Worm (Caenorhabditis elegans): ENCODE results near the gene nlp-46.

nlp-46 gene

ce11 chrV:12477139-12477538, 28.9 kb downstream of the nlp-46 start:
- no peak for TF ChIP-seq tbx-2 (tag; optimal IDR thresholded peaks at IDR 0.05)
- TF ChIP-seq lin-39 (tag; optimal IDR thresholded peaks at IDR 0.05): peak; percentile 6

DNA sequence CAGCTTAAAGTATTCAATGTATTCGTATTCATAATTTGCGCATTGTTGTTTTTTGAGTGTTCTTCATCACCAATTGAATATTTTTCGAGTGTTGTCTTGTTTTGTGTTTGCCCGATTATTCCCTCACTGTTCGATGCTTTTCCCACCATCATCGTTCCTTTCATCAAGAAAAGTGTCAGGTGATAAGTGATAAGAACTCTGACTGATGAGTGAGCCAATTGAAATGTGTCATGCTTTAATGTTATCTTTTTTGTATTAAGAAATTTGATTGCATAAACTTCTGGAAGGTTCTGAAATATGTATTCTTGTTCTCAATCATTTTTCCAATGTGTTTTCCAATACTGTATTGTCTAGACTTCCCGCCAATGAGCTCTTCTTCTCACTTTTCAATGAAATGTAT, 30.7 kb downstream of the nlp-46 start:
- TF ChIP-seq aly-2 (tag; optimal IDR thresholded peaks at IDR 0.05): no peak
- no peak for TF ChIP-seq ceh-16 (tag; optimal IDR thresholded peaks at IDR 0.05)
- TF ChIP-seq pha-4 (tag; optimal IDR thresholded peaks at IDR 0.05): peak; percentile 69
- peak; percentile 91 for TF ChIP-seq elt-2 (tag; optimal IDR thresholded peaks at IDR 0.05)
- TF ChIP-seq snpc-4 (tag; optimal IDR thresholded peaks at IDR 0.05): no peak
- TF ChIP-seq jun-1 (tag; optimal IDR thresholded peaks at IDR 0.05): peak; percentile 59
- no peak for TF ChIP-seq nhr-23 (tag; optimal IDR thresholded peaks at IDR 0.05)
- TF ChIP-seq pqm-1 (tag; optimal IDR thresholded peaks at IDR 0.05): peak; percentile 59

DNA sequence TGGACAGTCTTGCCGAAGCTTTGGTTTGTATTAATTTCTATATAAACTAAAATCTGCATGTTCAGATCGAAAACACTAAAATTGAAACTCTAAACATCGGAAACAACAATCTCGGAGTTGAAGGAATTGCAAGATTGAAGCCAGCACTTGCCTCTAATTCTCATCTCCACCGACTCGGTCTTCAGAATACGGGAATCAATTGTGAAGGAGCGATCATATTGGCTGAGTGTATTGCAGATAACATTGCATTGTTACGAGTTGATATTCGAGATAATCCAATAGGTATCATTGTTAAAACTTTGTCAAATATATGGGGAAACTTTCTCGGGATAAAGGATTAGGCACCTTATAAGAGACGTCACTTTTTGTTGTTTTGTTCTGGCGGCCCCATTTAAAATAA, 35.8 kb downstream of the nlp-46 start:
- TF ChIP-seq mml-1 (tag; optimal IDR thresholded peaks at IDR 0.05) (no peak), hmg-11 (tag; optimal IDR thresholded peaks at IDR 0.05) (no peak), ZK546.5 (tag; optimal IDR thresholded peaks at IDR 0.05) (no peak), eor-1 (tag; optimal IDR thresholded peaks at IDR 0.05) (no peak), nhr-43 (tag; optimal IDR thresholded peaks at IDR 0.05; ENCODE audit: poor library complexity, severe bottlenecking) (no peak), fkh-2 (tag; optimal IDR thresholded peaks at IDR 0.05) (no peak), ceh-28 (tag; optimal IDR thresholded peaks at IDR 0.05) (no peak)

DNA sequence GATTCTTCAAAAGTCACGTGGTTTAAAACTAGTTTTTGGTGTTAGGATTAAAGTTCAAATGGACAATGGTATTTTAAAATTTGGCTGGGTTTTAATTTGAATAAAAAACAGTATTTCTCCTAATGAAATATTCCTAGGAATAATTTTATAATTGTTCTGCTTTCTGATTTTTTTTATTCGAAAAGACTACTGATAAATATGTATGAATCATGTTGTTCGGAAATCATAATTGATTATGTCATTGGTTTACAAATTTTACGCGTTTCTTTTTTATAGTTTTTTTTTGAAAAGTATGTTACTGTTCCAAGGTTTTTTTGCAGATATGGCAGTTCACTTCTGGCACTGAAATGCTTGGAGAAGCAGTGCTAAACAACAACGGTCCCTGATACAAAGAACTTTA, 37.7 kb downstream of the nlp-46 start, which contains the start of gene F28C1.3:
Gene F28C1.3, plus strand, starts transcription at position 301 of the 400 bp plus-strand sequence.
- no peak for TF ChIP-seq lin-39 (tag; optimal IDR thresholded peaks at IDR 0.05)
- no peak for TF ChIP-seq nhr-76 (tag; optimal IDR thresholded peaks at IDR 0.05)
- no peak for TF ChIP-seq nfya-1 (tag; optimal IDR thresholded peaks at IDR 0.05; ENCODE audit: insufficient read depth)
- no peak for TF ChIP-seq nhr-12 (tag; optimal IDR thresholded peaks at IDR 0.05)
- TF ChIP-seq ama-1 (optimal IDR thresholded peaks at IDR 0.05): no peak
- no peak for TF ChIP-seq daf-12 (tag; optimal IDR thresholded peaks at IDR 0.05)
- no peak for TF ChIP-seq egl-5 (tag; optimal IDR thresholded peaks at IDR 0.05)

- TF ChIP-seq nhr-25 (tag; optimal IDR thresholded peaks at IDR 0.05) (no peak), elt-2 (tag; optimal IDR thresholded peaks at IDR 0.05) (peak; percentile 93), ZK546.5 (tag; optimal IDR thresholded peaks at IDR 0.05) (no peak), pqm-1 (tag; optimal IDR thresholded peaks at IDR 0.05) (peak; percentile 68), ztf-4 (tag; optimal IDR thresholded peaks at IDR 0.05) (no peak), pha-4 (tag; optimal IDR thresholded peaks at IDR 0.05) (peak; percentile 17)
Observed at ce11 chrV:12467755-12468154, 38.3 kb downstream of the nlp-46 start.

ce11 chrV:12466653-12467052, 39.4 kb downstream of the nlp-46 start:
- TF ChIP-seq pha-4 (tag; optimal IDR thresholded peaks at IDR 0.05): peak; percentile 82
- no peak for TF ChIP-seq ama-1 (optimal IDR thresholded peaks at IDR 0.05)

DNA sequence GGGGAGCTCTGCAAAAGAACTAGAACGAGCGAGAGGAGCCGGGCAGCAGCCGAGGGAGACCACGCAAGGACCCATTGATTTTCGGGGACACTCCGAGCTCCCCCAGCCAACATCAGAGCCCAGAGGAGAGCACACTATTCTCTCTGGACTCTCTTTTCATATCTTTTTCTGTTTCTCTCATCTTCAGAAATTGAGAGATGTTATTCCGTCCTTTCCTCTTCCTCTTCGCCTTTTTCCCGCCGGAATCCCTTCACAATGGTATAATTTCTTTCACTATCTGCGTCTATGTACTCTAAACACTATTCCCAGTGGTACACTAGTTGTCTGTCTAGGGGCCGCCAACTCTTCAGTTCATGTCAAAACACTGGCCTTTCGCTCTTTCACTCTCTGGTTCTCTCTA, 40.7 kb downstream of the nlp-46 start:
- TF ChIP-seq elt-2 (tag; optimal IDR thresholded peaks at IDR 0.05) (no peak), unc-62 (GFP tag; optimal IDR thresholded peaks at IDR 0.05) (no peak), elt-1 (tag; optimal IDR thresholded peaks at IDR 0.05) (peak; percentile 34), lin-15B (tag; optimal IDR thresholded peaks at IDR 0.05) (peak; percentile 61), nhr-11 (tag; optimal IDR thresholded peaks at IDR 0.05) (peak; percentile 26), egl-27 (tag; optimal IDR thresholded peaks at IDR 0.05) (no peak), ceh-28 (tag; optimal IDR thresholded peaks at IDR 0.05) (peak; percentile 72), nhr-25 (tag; optimal IDR thresholded peaks at IDR 0.05) (peak; percentile 41), nfya-1 (tag; optimal IDR thresholded peaks at IDR 0.05; ENCODE audit: insufficient read depth) (peak; percentile 76), egl-5 (tag; optimal IDR thresholded peaks at IDR 0.05) (peak; percentile 83), fkh-10 (GFP tag; optimal IDR thresholded peaks at IDR 0.05) (peak; percentile 94), ceh-82 (tag; optimal IDR thresholded peaks at IDR 0.05) (peak; percentile 58), hmg-11 (tag; optimal IDR thresholded peaks at IDR 0.05) (peak; percentile 95), zag-1 (tag; optimal IDR thresholded peaks at IDR 0.05) (peak; percentile 41), elt-3 (tag; optimal IDR thresholded peaks at IDR 0.05) (no peak), lin-39 (tag; optimal IDR thresholded peaks at IDR 0.05) (peak; percentile 81), ama-1 (optimal IDR thresholded peaks at IDR 0.05) (peak; percentile 32), tbx-2 (tag; optimal IDR thresholded peaks at IDR 0.05) (peak; percentile 81), skn-1 (tag; optimal IDR thresholded peaks at IDR 0.05) (no peak), jun-1 (tag; optimal IDR thresholded peaks at IDR 0.05) (peak; percentile 48), snpc-4 (tag; optimal IDR thresholded peaks at IDR 0.05) (peak; percentile 75), pha-4 (tag; optimal IDR thresholded peaks at IDR 0.05) (peak; percentile 57), R02D3.7 (tag; optimal IDR thresholded peaks at IDR 0.05) (peak; percentile 24), fkh-2 (tag; optimal IDR thresholded peaks at IDR 0.05) (no peak), lsy-12 (tag; optimal IDR thresholded peaks at IDR 0.05) (peak; percentile 69), nhr-43 (tag; optimal IDR thresholded peaks at IDR 0.05; ENCODE audit: poor library complexity, severe bottlenecking) (peak; percentile 49), ceh-16 (tag; optimal IDR thresholded peaks at IDR 0.05) (no peak), nhr-23 (tag; optimal IDR thresholded peaks at IDR 0.05) (peak; percentile 82)

Data from whole organism, L3 larva.